Worm (Caenorhabditis elegans) whole organism, mixed stage, embryonic: ENCODE data around the gene F46B6.2.

Experiments
- M03D4.4 ChIP-seq: sonication (generic microtip); optimal IDR thresholded peaks from 2 replicates; lab custom pipeline; 2017; ENCODE audit warnings: mild to moderate bottlenecking, missing genetic modification characterization, missing compliant biosample characterization
- blmp-1 ChIP-seq: fragments of 150-350 bp; optimal IDR thresholded peaks from 2 replicates; lab custom pipeline; 2014; ENCODE audit warnings: missing biosample characterization, missing genetic modification characterization
- ceh-39 ChIP-seq: fragments of 150-350 bp; optimal IDR thresholded peaks from 2 replicates; lab custom pipeline; 2014; ENCODE audit warnings: missing biosample characterization, missing genetic modification characterization
- ceh-43 ChIP-seq: fragments of 200-800 bp; sonication (Bioruptor generic); optimal IDR thresholded peaks from 2 replicates; lab custom pipeline; 2018; ENCODE audit warnings: mild to moderate bottlenecking, missing genetic modification characterization, moderate library complexity, missing compliant biosample characterization
- ceh-83 ChIP-seq: fragments of 200-800 bp; sonication (Bioruptor generic); optimal IDR thresholded peaks from 2 replicates; lab custom pipeline; 2018; ENCODE audit warnings: mild to moderate bottlenecking, missing genetic modification characterization, missing compliant biosample characterization
- ces-1 ChIP-seq: fragments of 150-350 bp; optimal IDR thresholded peaks from 2 replicates; lab custom pipeline; 2014; ENCODE audit warnings: missing biosample characterization, missing genetic modification reagents, missing genetic modification characterization
- cnd-1 ChIP-seq: fragments of 200-800 bp; sonication (Bioruptor generic); optimal IDR thresholded peaks from 2 replicates; lab custom pipeline; 2018; ENCODE audit warnings: mild to moderate bottlenecking, missing genetic modification characterization, missing compliant biosample characterization
- elt-1 ChIP-seq: sonication (generic microtip); optimal IDR thresholded peaks from 2 replicates; lab custom pipeline; 2017; ENCODE audit warnings: missing genetic modification characterization, mild to moderate bottlenecking, missing compliant biosample characterization, antibody characterized with exemption, moderate library complexity, borderline replicate concordance; ENCODE audit not compliant: insufficient read depth
- hlh-1 ChIP-seq: fragments of 150-350 bp; optimal IDR thresholded peaks from 2 replicates; lab custom pipeline; 2014; ENCODE audit warnings: missing biosample characterization, missing genetic modification reagents, missing genetic modification characterization
- lin-13 ChIP-seq: fragments of 150-350 bp; optimal IDR thresholded peaks from 2 replicates; lab custom pipeline; 2014; ENCODE audit warnings: missing biosample characterization, missing genetic modification characterization
- lin-32 ChIP-seq: fragments of 200-800 bp; sonication (Bioruptor generic); optimal IDR thresholded peaks from 2 replicates; lab custom pipeline; 2018; ENCODE audit warnings: mild to moderate bottlenecking, missing genetic modification characterization, missing compliant biosample characterization
- lsy-2 ChIP-seq: fragments of 150-350 bp; optimal IDR thresholded peaks from 2 replicates; lab custom pipeline; 2014; ENCODE audit warnings: missing biosample characterization, missing genetic modification characterization
- mab-5 ChIP-seq: fragments of 150-350 bp; optimal IDR thresholded peaks from 2 replicates; lab custom pipeline; 2014; ENCODE audit warnings: missing biosample characterization, missing genetic modification characterization
- nhr-12 ChIP-seq: fragments of 150-350 bp; optimal IDR thresholded peaks from 2 replicates; lab custom pipeline; 2014; ENCODE audit warnings: missing biosample characterization, missing genetic modification characterization
- nhr-2 ChIP-seq: fragments of 150-350 bp; optimal IDR thresholded peaks from 2 replicates; lab custom pipeline; 2014; ENCODE audit warnings: missing biosample characterization, missing genetic modification characterization
- nhr-237 ChIP-seq: fragments of 150-350 bp; optimal IDR thresholded peaks from 2 replicates; lab custom pipeline; 2014; ENCODE audit warnings: missing biosample characterization, missing genetic modification characterization
- nhr-28 ChIP-seq: fragments of 150-350 bp; optimal IDR thresholded peaks from 2 replicates; lab custom pipeline; 2014; ENCODE audit warnings: missing biosample characterization, missing genetic modification characterization
- nhr-76 ChIP-seq: sonication (generic microtip); optimal IDR thresholded peaks from 2 replicates; lab custom pipeline; 2017; ENCODE audit warnings: missing biosample characterization, missing genetic modification characterization
- sem-2 ChIP-seq: fragments of 200-800 bp; sonication (Bioruptor generic); optimal IDR thresholded peaks from 2 replicates; lab custom pipeline; 2018; ENCODE audit warnings: mild to moderate bottlenecking, missing genetic modification characterization, missing compliant biosample characterization
- snpc-4 ChIP-seq: fragments of 150-350 bp; optimal IDR thresholded peaks from 2 replicates; lab custom pipeline; 2014; ENCODE audit warnings: missing biosample characterization, missing genetic modification characterization
- sptf-1 ChIP-seq: sonication (generic microtip); optimal IDR thresholded peaks from 2 replicates; lab custom pipeline; 2017; ENCODE audit warnings: mild to moderate bottlenecking, missing genetic modification characterization, moderate library complexity, missing compliant biosample characterization
- tbx-8 ChIP-seq: fragments of 200-800 bp; sonication (Bioruptor generic); optimal IDR thresholded peaks from 2 replicates; lab custom pipeline; 2018; ENCODE audit warnings: mild to moderate bottlenecking, missing genetic modification characterization, moderate library complexity, missing compliant biosample characterization
- unc-120 ChIP-seq: sonication (generic microtip); optimal IDR thresholded peaks from 2 replicates; lab custom pipeline; 2017; ENCODE audit warnings: missing genetic modification characterization, missing compliant biosample characterization; ENCODE audit not compliant: poor library complexity, severe bottlenecking
- unc-39 ChIP-seq: fragments of 150-350 bp; optimal IDR thresholded peaks from 2 replicates; lab custom pipeline; 2014; ENCODE audit warnings: missing biosample characterization, missing genetic modification characterization
- unc-62 ChIP-seq: fragments of 150-350 bp; optimal IDR thresholded peaks from 2 replicates; lab custom pipeline; 2014; ENCODE audit warnings: missing biosample characterization, missing genetic modification reagents, missing genetic modification characterization
- zip-8 ChIP-seq: fragments of 150-350 bp; optimal IDR thresholded peaks from 2 replicates; lab custom pipeline; 2014; ENCODE audit warnings: missing biosample characterization, missing genetic modification characterization
- ztf-11 ChIP-seq: fragments of 150-350 bp; optimal IDR thresholded peaks from 2 replicates; lab custom pipeline; 2014; ENCODE audit warnings: missing biosample characterization, missing genetic modification characterization

F46B6.2 gene

DNA sequence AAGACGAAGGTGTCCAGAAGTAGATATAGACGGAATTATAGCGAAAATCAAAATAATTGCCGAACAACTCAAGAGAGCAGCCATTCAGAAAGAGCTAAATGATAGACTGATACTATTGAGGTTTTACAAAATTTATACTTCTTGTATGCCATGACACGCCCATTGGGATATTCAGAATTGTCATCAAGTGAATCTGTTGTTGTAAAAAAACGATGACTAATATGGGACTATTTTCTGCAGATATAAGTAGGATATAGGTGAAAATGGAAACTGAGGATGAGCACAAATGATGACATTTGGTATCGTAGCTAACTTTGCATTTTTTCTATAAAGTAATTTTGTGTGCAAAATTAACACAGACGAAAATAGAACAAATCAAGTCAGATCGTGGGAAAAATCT lies 16.4 kb upstream of the F46B6.2 start, which contains the start of gene F58E6.8:
Gene F58E6.8, minus strand, starts transcription at position 101 of the 400 bp plus-strand sequence.
- TF ChIP-seq elt-1 (tag; lab: Kevin White, UChicago) = no peak
- no peak for TF ChIP-seq lsy-2 (tag; lab: Kevin White, UChicago)
- TF ChIP-seq hlh-1 (tag; lab: Kevin White, UChicago) = no peak
- TF ChIP-seq ztf-11 = no peak
- no peak for TF ChIP-seq blmp-1 (tag; lab: Kevin White, UChicago)
- TF ChIP-seq sptf-1 = no peak
- TF ChIP-seq mab-5 (tag; lab: Kevin White, UChicago) = no peak
- TF ChIP-seq nhr-2 (tag; lab: Kevin White, UChicago) = no peak
- no peak for TF ChIP-seq ceh-83 (GFP tag; lab: Kevin White, UChicago)
- no peak for TF ChIP-seq nhr-28
- TF ChIP-seq nhr-12 (tag; lab: Kevin White, UChicago) = no peak

DNA sequence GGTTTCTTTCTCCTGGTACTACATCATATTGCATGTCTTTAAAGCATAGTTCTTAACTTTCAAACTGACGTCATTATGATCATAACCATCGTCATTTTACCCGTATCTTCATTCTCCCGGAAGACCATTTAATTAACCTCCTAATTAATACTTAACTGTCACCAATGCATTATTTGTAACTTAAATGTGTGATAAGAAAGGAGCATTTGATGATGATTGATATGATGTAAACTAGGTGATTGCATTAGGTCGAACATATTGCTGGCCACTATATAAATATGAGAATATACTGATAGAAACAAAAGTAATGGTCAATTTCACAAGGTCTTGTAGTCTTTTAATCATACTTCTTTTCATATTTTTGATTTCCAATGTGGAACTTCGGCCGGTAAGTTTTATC lies 15.8 kb upstream of the F46B6.2 start, which contains the start of gene hrg-3:
Gene hrg-3, plus strand, starts transcription at position 227 of the 400 bp plus-strand sequence.
- TF ChIP-seq ces-1 (GFP tag; lab: Kevin White, UChicago) (no peak), lin-32 (GFP tag; lab: Kevin White, UChicago) (no peak), cnd-1 (tag; lab: Kevin White, UChicago) (no peak), unc-39 (tag; lab: Kevin White, UChicago) (no peak)

DNA sequence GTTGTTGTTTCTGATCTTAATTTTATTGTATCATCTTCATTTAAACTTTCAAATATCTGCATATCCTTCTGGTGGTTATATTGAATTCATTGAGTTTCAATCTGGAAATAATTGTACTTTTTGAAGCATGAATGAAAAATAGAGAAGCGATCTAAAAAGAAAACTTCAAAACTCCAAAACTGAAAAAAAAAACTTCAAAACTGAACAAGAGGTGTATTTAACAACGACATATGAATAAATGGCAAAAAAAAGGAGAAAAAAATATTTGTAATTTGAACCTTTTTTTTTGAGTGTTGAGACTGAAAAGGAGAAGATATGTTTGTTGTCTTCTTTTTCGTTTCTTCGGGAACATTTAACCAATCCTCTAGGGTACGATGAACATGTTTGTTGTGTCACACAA lies 14.2 kb upstream of the F46B6.2 start, which contains the start of gene F58E6.11:
Gene F58E6.11, minus strand, starts transcription at position 101 of the 400 bp plus-strand sequence.
- TF ChIP-seq ceh-43 (GFP tag; lab: Kevin White, UChicago) (no peak), ceh-83 (GFP tag; lab: Kevin White, UChicago) (no peak), sptf-1 (no peak), lin-13 (no peak)

DNA sequence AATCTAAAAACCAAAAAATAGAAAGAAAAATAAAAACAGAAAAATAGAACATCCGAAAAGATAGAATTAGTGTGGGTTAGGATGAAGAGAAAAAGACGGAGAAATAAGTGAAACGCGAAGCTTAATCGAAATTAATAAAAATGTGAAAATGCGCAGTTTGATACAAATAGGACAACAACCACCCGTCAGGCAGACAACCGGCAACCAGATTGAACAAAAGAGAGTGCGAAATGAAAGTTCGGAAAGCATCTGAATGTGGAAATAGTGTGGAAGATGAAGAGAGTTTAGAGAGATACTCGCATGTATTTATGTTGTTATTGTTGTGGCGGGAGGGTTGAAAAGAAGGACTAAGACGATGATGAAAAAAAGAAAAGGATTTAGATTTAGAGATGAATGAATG lies 13.6 kb upstream of the F46B6.2 start:
- TF ChIP-seq nhr-237 (tag; lab: Kevin White, UChicago) (no peak), ces-1 (GFP tag; lab: Kevin White, UChicago) (no peak), blmp-1 (tag; lab: Kevin White, UChicago) (peak; percentile 74)
- TF ChIP-seq, all 35 proteins: peak for 1

DNA sequence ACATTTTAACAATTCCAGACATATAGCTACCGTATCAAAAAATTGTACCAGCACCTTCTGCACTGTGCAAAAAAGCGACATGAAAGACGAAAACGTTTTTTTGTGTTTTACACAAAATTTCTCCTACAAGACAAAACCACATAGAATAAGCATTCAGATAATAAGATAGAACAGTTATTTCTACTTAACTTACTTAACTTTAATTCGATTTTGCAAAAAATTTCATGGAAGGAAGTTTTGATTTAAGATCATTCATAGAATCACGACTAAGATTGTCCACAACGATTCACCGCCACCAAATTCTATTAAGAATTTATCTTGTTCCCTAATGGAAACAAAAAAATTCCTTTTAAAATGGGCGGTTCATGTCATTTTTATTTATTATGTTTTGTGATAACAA lies 8.3 kb upstream of the F46B6.2 start:
- peak; percentile 94 for TF ChIP-seq ces-1 (GFP tag; lab: Kevin White, UChicago)
- TF ChIP-seq nhr-76 (tag; lab: Kevin White, UChicago) = no peak
- TF ChIP-seq sem-2 (GFP tag; lab: Kevin White, UChicago) = no peak
- no peak for TF ChIP-seq nhr-2 (tag; lab: Kevin White, UChicago)
- TF ChIP-seq zip-8 (tag; lab: Kevin White, UChicago) = no peak
- TF ChIP-seq lsy-2 (tag; lab: Kevin White, UChicago) = no peak

DNA sequence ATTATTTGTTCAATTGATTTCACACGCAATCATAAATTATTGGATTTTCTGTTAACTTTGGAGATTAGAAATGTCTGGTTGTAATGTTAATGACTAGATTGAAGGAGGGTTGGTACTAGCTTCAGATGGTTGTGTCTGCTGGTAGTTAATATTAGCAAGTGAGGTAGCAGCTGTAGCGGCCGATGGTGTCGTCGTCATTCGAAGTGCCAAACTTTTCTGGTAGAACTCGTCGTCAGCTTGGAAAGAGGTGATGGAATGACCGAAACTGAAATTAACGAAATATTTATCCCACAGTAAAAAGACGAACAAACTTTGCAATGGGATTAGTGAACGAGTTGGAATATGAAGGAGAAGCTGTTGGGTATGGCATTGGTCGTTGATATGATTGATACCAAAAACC lies 7.5 kb upstream of the F46B6.2 start:
- TF ChIP-seq lin-13 = no peak
- no peak for TF ChIP-seq nhr-237 (tag; lab: Kevin White, UChicago)
- no peak for TF ChIP-seq M03D4.4 (tag; lab: Kevin White, UChicago)
- no peak for TF ChIP-seq ceh-43 (GFP tag; lab: Kevin White, UChicago)
- TF ChIP-seq sptf-1 = no peak
- no peak for TF ChIP-seq elt-1 (tag; lab: Kevin White, UChicago)
- no peak for TF ChIP-seq unc-39 (tag; lab: Kevin White, UChicago)
- TF ChIP-seq mab-5 (tag; lab: Kevin White, UChicago) = no peak
- TF ChIP-seq tbx-8 (GFP tag; lab: Kevin White, UChicago) = no peak
- TF ChIP-seq ceh-83 (GFP tag; lab: Kevin White, UChicago) = no peak
- no peak for TF ChIP-seq snpc-4 (tag; lab: Kevin White, UChicago)
- TF ChIP-seq ces-1 (GFP tag; lab: Kevin White, UChicago) = no peak
- no peak for TF ChIP-seq hlh-1 (tag; lab: Kevin White, UChicago)
- no peak for TF ChIP-seq unc-62
- no peak for TF ChIP-seq unc-120 (tag; lab: Kevin White, UChicago)
- no peak for TF ChIP-seq ceh-39 (tag; lab: Kevin White, UChicago)
- TF ChIP-seq sem-2 (GFP tag; lab: Kevin White, UChicago) = no peak
- no peak for TF ChIP-seq zip-8 (tag; lab: Kevin White, UChicago)
- TF ChIP-seq lsy-2 (tag; lab: Kevin White, UChicago) = no peak
- no peak for TF ChIP-seq lin-32 (GFP tag; lab: Kevin White, UChicago)
